Fruit fly (Drosophila melanogaster): ENCODE measurements around the gene CG1275.

CG1275 gene

dm6 chr3L:2262515-2262944, 5.3 kb upstream of the CG1275 start, which contains the start of the genes oxt and CG13807 (continued):
- TF ChIP-seq CG8089 (GFP tag; optimal IDR thresholded peaks at IDR 0.05) (no peak), Xrp1 (GFP tag; IDR thresholded peaks at IDR 0.05) (peak; percentile 93), ftz-f1 (GFP tag; optimal IDR thresholded peaks at IDR 0.05) (peak; percentile 43), jing (GFP tag; optimal IDR thresholded peaks at IDR 0.05) (peak; percentile 72), CG3726 (GFP tag; IDR thresholded peaks at IDR 0.05) (peak; percentile 85; the same call in 2 of the 3 replicates), CG5245 (GFP tag; optimal IDR thresholded peaks at IDR 0.05) (peak; percentile 80), CG30020 (tag; optimal IDR thresholded peaks at IDR 0.05) (peak; percentile 74), Elba2 (GFP tag; optimal IDR thresholded peaks at IDR 0.05) (peak; percentile 29), CG13287 (GFP tag; IDR thresholded peaks at IDR 0.05; ENCODE audit: partially characterized antibody) (peak; percentile 62), wor (GFP tag; IDR thresholded peaks at IDR 0.05) (peak; percentile 79), Atf3 (GFP tag; optimal IDR thresholded peaks at IDR 0.05) (peak; percentile 36), slou (GFP tag; optimal IDR thresholded peaks at IDR 0.05) (peak; percentile 42), Dref (GFP tag; IDR thresholded peaks at IDR 0.05) (no peak), CG12155 (GFP tag; optimal IDR thresholded peaks at IDR 0.05) (peak; percentile 84), CG31365 (tag; optimal IDR thresholded peaks at IDR 0.05) (peak; percentile 36), CG17328 (GFP tag; IDR thresholded peaks at IDR 0.05) (peak; percentile 85), CG34422 (GFP tag; IDR thresholded peaks at IDR 0.05) (peak; percentile 90), CG11504 (tag; optimal IDR thresholded peaks at IDR 0.05) (peak; percentile 84), CG12942 (GFP tag; optimal IDR thresholded peaks at IDR 0.05) (peak; percentile 83), CG11560 (tag; IDR thresholded peaks at IDR 0.05) (peak; percentile 62; the same call in 2 of the 3 replicates), fu2 (GFP tag; optimal IDR thresholded peaks at IDR 0.05) (no peak), tna (GFP tag; IDR thresholded peaks at IDR 0.05; ENCODE audit: partially characterized antibody) (no peak), Doc3 (GFP tag; IDR thresholded peaks at IDR 0.05; ENCODE audit: partially characterized antibody) (no peak), CG17568 (GFP tag; optimal IDR thresholded peaks at IDR 0.05) (no peak), Usf (GFP tag; optimal IDR thresholded peaks at IDR 0.05) (peak; percentile 80), tio (GFP tag; optimal IDR thresholded peaks at IDR 0.05) (no peak), gcm (GFP tag; optimal IDR thresholded peaks at IDR 0.05) (peak; percentile 90), pzg (GFP tag; optimal IDR thresholded peaks at IDR 0.05) (peak; percentile 58), slp2 (GFP tag; optimal IDR thresholded peaks at IDR 0.05) (peak; percentile 42), prd (optimal IDR thresholded peaks at IDR 0.05) (no peak), prd (GFP tag; IDR thresholded peaks at IDR 0.05) (peak; percentile 94), onecut (GFP tag; IDR thresholded peaks at IDR 0.05) (peak; percentile 76), CG5180 (GFP tag; optimal IDR thresholded peaks at IDR 0.05) (peak; percentile 26), CG2712 (tag; optimal IDR thresholded peaks at IDR 0.05) (peak; percentile 92), run (tag; optimal IDR thresholded peaks at IDR 0.05) (peak; percentile 32), sug (tag; optimal IDR thresholded peaks at IDR 0.05) (peak; percentile 89), grn (GFP tag; optimal IDR thresholded peaks at IDR 0.05) (peak; percentile 35), CG15269 (tag; optimal IDR thresholded peaks at IDR 0.05) (peak; percentile 89), crp (GFP tag; optimal IDR thresholded peaks at IDR 0.05) (peak; percentile 84 to 95), Bdp1 (GFP tag; optimal IDR thresholded peaks at IDR 0.05) (peak; percentile 53), CG1602 (GFP tag; optimal IDR thresholded peaks at IDR 0.05) (peak; percentile 83), CG8765 (GFP tag; IDR thresholded peaks at IDR 0.05) (peak; percentile 81), CG2116 (GFP tag; optimal IDR thresholded peaks at IDR 0.05) (peak; percentile 76), zen (tag; optimal IDR thresholded peaks at IDR 0.05) (peak; percentile 83), amos (GFP tag; IDR thresholded peaks at IDR 0.05; ENCODE audit: partially characterized antibody) (no peak), kni (GFP tag; optimal IDR thresholded peaks at IDR 0.05) (no peak), pfk (GFP tag; optimal IDR thresholded peaks at IDR 0.05) (no peak), CG31224 (GFP tag; IDR thresholded peaks at IDR 0.05) (peak; percentile 77), CG4820 (GFP tag; optimal IDR thresholded peaks at IDR 0.05) (peak; percentile 82), CG10959 (GFP tag; IDR thresholded peaks at IDR 0.05) (peak; percentile 54), abd-A (tag; optimal IDR thresholded peaks at IDR 0.05) (no peak)
